Fruit fly (Drosophila melanogaster) whole organism, embryonic: ENCODE measurements around the gene CG43367.

Experiments
- Gug ChIP-seq: fragments of 200-800 bp; sonication (Bioruptor generic); IDR thresholded peaks from 4 replicates; pipeline ENCODE4 v1.3.6; 2022; ENCODE audit warnings: missing biosample characterization, missing genetic modification characterization
- ken ChIP-seq: fragments of 200-800 bp; sonication (Bioruptor generic); IDR thresholded peaks from 3 replicates; pipeline ENCODE4 v1.3.6; 2022; ENCODE audit warnings: missing biosample characterization, missing genetic modification characterization

DNA sequence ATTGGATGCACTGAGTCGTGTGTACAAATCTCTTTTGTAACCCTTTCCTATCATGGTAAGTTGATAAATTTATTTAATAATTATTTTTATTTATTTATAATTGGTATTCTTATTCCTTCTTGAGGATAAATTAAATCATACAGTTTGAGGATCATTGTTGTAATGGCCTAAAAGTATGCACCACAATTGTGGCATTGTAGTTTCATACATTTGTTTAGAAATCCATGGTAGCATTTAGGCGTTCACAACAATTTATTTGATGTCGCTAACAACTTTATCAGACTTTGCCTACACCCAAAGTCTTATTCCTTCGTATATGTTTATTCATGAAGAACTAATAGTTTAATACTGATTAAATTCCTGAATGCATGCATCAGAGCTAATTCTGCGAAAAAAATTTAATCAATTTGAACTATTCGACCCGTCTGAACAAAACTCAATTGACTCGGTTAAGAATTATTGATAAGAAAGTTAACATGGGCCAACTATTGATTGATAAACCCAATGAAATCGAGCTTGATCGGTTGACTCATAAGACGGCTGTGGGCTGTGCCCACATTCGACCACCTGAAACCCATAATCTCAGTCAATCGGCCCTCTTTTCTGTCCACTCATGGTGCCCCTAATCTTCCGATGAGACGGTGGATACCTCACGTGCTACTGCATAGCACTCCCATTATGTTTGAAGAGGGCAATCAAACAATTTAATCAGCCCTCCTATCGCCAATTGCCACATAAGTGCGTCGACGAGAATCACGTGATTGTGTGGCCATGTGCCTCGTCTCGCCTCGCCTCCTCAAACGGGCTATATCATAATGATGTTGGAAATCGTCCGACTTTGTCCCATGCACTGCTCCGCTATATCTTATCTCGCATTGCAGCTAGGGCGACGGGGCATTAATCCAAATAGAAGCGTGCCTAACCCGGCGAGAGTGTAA lies 25.8 kb downstream of the CG43367 start:
- TF ChIP-seq ken (GFP tag; lab: Robert Waterston, UW) (no peak), Gug (GFP tag; lab: Robert Waterston, UW) (no peak)
